Worm (Caenorhabditis elegans): ENCODE data around the gene C51E3.10.

ce11 chrV:10203435-10204009 lies 42.6 kb upstream of the C51E3.10 start, which contains the start of gene chpf-1:
- no peak for TF ChIP-seq nhr-237 (tag; optimal IDR thresholded peaks at IDR 0.05)
- no peak for TF ChIP-seq ztf-4 (tag; optimal IDR thresholded peaks at IDR 0.05)
- no peak for TF ChIP-seq pqm-1 (tag; optimal IDR thresholded peaks at IDR 0.05)
- TF ChIP-seq lir-3 (tag; optimal IDR thresholded peaks at IDR 0.05; ENCODE audit: poor library complexity): no peak
- no peak for TF ChIP-seq nhr-11 (tag; optimal IDR thresholded peaks at IDR 0.05)
